Fruit fly (Drosophila melanogaster) S2 (cell line): ENCODE measurements around the gene Cht7.

Experiments used
- CG8478 ChIP-seq: fragments of >200 bp; optimal IDR thresholded peaks from 2 replicates; lab custom pipeline; 2018
- CTCF ChIP-seq, 2 experiments: fragments of >200 bp; optimal IDR thresholded peaks; 2 replicates each; lab custom pipeline; 2018

- TF ChIP-seq CG8478 (lab: Kevin White, UChicago): no peak
- TF ChIP-seq CTCF (optimal IDR thresholded peaks at IDR 0.05; lab: Kevin White, UChicago): no peak
Measured at dm6 chr3L:3079156-3079495, 27.6 kb downstream of the Cht7 start.
